Worm (Caenorhabditis elegans): ENCODE results near the gene dlc-1.

ce11 chrIII:6446807-6447206 lies 16.8 kb downstream of the dlc-1 start, which contains the start of gene let-721:
- TF ChIP-seq gmeb-2 (tag; optimal IDR thresholded peaks at IDR 0.05) = no peak
- TF ChIP-seq dve-1 (tag; optimal IDR thresholded peaks at IDR 0.05) = no peak
- no peak for TF ChIP-seq nfya-1 (tag; optimal IDR thresholded peaks at IDR 0.05)
- no peak for TF ChIP-seq ref-2 (tag; optimal IDR thresholded peaks at IDR 0.05)
- TF ChIP-seq unc-55 (GFP tag; optimal IDR thresholded peaks at IDR 0.05) = no peak
- TF ChIP-seq tbx-2 (tag; optimal IDR thresholded peaks at IDR 0.05) = no peak
- TF ChIP-seq unc-42 (tag; optimal IDR thresholded peaks at IDR 0.05) = no peak
- TF ChIP-seq sdc-2 (tag; optimal IDR thresholded peaks at IDR 0.05) = no peak
- TF ChIP-seq elt-2 (tag; optimal IDR thresholded peaks at IDR 0.05) = no peak
- no peak for TF ChIP-seq ahr-1 (tag; optimal IDR thresholded peaks at IDR 0.05)
- no peak for TF ChIP-seq ceh-9 (tag; optimal IDR thresholded peaks at IDR 0.05)
- no peak for TF ChIP-seq ama-1 (optimal IDR thresholded peaks at IDR 0.05)

Measured in whole organism, late embryonic.